Fruit fly (Drosophila melanogaster) whole organism, pupa: ENCODE measurements around the gene C1GalTA.

Experiments used
- CG10348 ChIP-seq: fragments of 200-800 bp; sonication (Bioruptor generic); IDR thresholded peaks from 2 replicates; pipeline ENCODE4 v1.3.6; 2022; ENCODE audit warnings: missing biosample characterization, missing genetic modification characterization
- CG17806 ChIP-seq: fragments of 200-800 bp; sonication (Bioruptor generic); optimal IDR thresholded peaks from 2 replicates; lab custom pipeline; 2018; ENCODE audit warnings: missing biosample characterization, mild to moderate bottlenecking, missing genetic modification characterization, moderate library complexity
- CG4496 ChIP-seq: fragments of 200-800 bp; sonication (Bioruptor generic); IDR thresholded peaks from 3 replicates; pipeline ENCODE4 v1.3.6; 2022; ENCODE audit warnings: missing biosample characterization, missing genetic modification characterization
- CG9948 ChIP-seq: fragments of 200-800 bp; sonication (Bioruptor generic); optimal IDR thresholded peaks from 2 replicates; lab custom pipeline; 2018; ENCODE audit warnings: missing biosample characterization, mild to moderate bottlenecking, missing genetic modification characterization, moderate library complexity
- D1 ChIP-seq: fragments of 200-800 bp; sonication (Bioruptor generic); optimal IDR thresholded peaks from 2 replicates; lab custom pipeline; 2018; ENCODE audit warnings: missing biosample characterization, mild to moderate bottlenecking, missing genetic modification characterization, moderate library complexity
- EcR ChIP-seq: fragments of 200-800 bp; sonication (Bioruptor generic); optimal IDR thresholded peaks from 3 replicates; lab custom pipeline; 2019; ENCODE audit warnings: missing biosample characterization, missing genetic modification characterization, mild to moderate bottlenecking, moderate library complexity, missing genetic modification reagents
- Pif1A ChIP-seq: fragments of 200-800 bp; sonication (Bioruptor generic); optimal IDR thresholded peaks from 3 replicates; lab custom pipeline; 2016; ENCODE audit warnings: missing biosample characterization, missing genetic modification characterization
- Snoo ChIP-seq: fragments of 200-800 bp; sonication (Bioruptor generic); optimal IDR thresholded peaks from 3 replicates; lab custom pipeline; 2017; ENCODE audit warnings: missing biosample characterization, mild to moderate bottlenecking, missing genetic modification characterization, inconsistent platforms
- fd96Ca ChIP-seq: fragments of 200-800 bp; sonication (Bioruptor generic); IDR thresholded peaks from 3 replicates; pipeline ENCODE4 v1.3.6; 2022; ENCODE audit warnings: missing biosample characterization, missing genetic modification characterization
- gl ChIP-seq: fragments of 200-800 bp; sonication (Bioruptor generic); optimal IDR thresholded peaks from 2 replicates; lab custom pipeline; 2018; ENCODE audit warnings: missing biosample characterization, mild to moderate bottlenecking, missing genetic modification characterization
- rn ChIP-seq: fragments of 200-800 bp; sonication (Bioruptor generic); IDR thresholded peaks from 2 replicates; pipeline ENCODE4 v1.3.6; 2022; ENCODE audit warnings: missing biosample characterization, missing genetic modification characterization

dm6 chr2L:8946718-8947316 lies 4.2 kb downstream of the C1GalTA start, which contains the start of gene CG46397:
- TF ChIP-seq gl (tag; lab: Kevin White, UChicago): no peak
- no peak for TF ChIP-seq Snoo (tag; lab: Kevin White, UChicago)
- no peak for TF ChIP-seq fd96Ca
- TF ChIP-seq D1 (tag; lab: Kevin White, UChicago): no peak
- TF ChIP-seq EcR (GFP tag; lab: Kevin White, UChicago): no peak
- no peak for TF ChIP-seq Pif1A (GFP tag; lab: Kevin White, UChicago)
- TF ChIP-seq rn (GFP tag; lab: Robert Waterston, UW): no peak
- TF ChIP-seq CG4496 (GFP tag; lab: Robert Waterston, UW): no peak
- no peak for TF ChIP-seq CG17806
- TF ChIP-seq CG9948 (tag; lab: Kevin White, UChicago): no peak
- TF ChIP-seq CG10348 (GFP tag; lab: Robert Waterston, UW): no peak
